Worm (Caenorhabditis elegans): Measurements from ENCODE around the gene C32B5.15.

DNA sequence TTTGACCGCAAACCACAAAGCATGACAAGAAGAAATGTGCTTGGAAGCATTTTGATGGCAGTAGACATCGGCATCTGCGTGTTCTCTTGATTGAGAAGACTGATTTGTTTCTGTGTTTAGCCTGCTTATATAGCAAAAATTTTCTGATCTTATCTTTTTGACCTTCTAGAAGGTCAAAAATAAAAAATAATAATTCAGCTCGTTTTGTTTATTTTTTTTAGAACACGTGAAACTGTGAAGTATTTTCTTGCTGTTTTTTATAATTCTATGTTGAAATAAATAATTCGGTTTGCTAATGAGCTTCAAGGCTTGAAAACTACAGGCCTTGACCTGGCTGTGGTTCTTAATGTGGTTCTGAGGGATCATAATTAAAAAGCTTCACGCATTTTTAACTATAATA, 45.4 kb downstream of the C32B5.15 start, which contains the start of gene R07C3.13:
- no peak for TF ChIP-seq him-1 (tag; optimal IDR thresholded peaks at IDR 0.05)
- no peak for TF ChIP-seq W03F9.2 (tag; optimal IDR thresholded peaks at IDR 0.05)

Data from whole organism, L4/young adult.